Worm (Caenorhabditis elegans): ENCODE data around the gene C06A6.7.
A peak's percentile ranks its signal among the peaks of the same experiment; 100 is the strongest.

The C06A6.7 gene

ce11 chrIV:7868607-7869006, 30.3 kb upstream of the C06A6.7 start, which contains the start of gene flp-10:
TSS of gene flp-10 (plus strand) at chrIV:7868907.
- TF ChIP-seq tbx-11 (GFP tag; IDR thresholded peaks at IDR 0.05) (no peak), B0310.2 (tag; optimal IDR thresholded peaks at IDR 0.05) (no peak), ets-7 (tag; optimal IDR thresholded peaks at IDR 0.05) (no peak), tra-4 (tag; optimal IDR thresholded peaks at IDR 0.05) (no peak), ceh-13 (GFP tag; optimal IDR thresholded peaks at IDR 0.05) (no peak), aly-1 (tag; optimal IDR thresholded peaks at IDR 0.05) (no peak), tbx-37 (GFP tag; conservative IDR thresholded peaks at IDR 0.05) (no peak), ama-1 (optimal IDR thresholded peaks at IDR 0.05) (no peak), sea-1 (GFP tag; conservative IDR thresholded peaks at IDR 0.05) (no peak)

DNA sequence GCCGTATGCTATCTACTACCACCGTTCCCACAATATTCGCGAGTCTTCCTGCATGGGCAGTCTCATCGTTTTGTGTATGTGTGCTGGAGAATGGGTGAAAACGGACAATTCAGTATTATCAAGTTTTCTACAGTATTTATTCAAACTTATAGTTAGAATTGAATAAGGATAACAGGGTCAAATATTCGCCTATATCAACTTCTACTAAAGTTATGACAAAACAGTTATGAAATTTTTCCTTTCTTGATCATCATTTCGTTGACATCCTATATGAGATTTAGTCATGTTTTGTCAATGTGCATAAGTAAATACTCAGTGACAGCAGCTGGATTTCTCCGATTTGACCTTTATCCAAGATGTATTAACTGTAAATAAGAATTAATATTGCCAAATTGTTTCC, 13.0 kb upstream of the C06A6.7 start:
- TF ChIP-seq aly-1 (tag; optimal IDR thresholded peaks at IDR 0.05) (no peak), flt-1 (GFP tag; IDR thresholded peaks at IDR 0.05) (no peak), tbx-37 (GFP tag; conservative IDR thresholded peaks at IDR 0.05) (no peak), ceh-13 (GFP tag; optimal IDR thresholded peaks at IDR 0.05) (no peak), B0310.2 (tag; optimal IDR thresholded peaks at IDR 0.05) (no peak), F13C5.2 (tag; optimal IDR thresholded peaks at IDR 0.05) (no peak), scrt-1 (GFP tag; IDR thresholded peaks at IDR 0.05) (no peak), hmbx-1 (tag; optimal IDR thresholded peaks at IDR 0.05) (no peak), sea-1 (GFP tag; conservative IDR thresholded peaks at IDR 0.05) (no peak), tra-4 (tag; optimal IDR thresholded peaks at IDR 0.05) (no peak), pes-1 (GFP tag; IDR thresholded peaks at IDR 0.05) (no peak), hmg-4 (GFP tag; optimal IDR thresholded peaks at IDR 0.05) (no peak), tbx-11 (GFP tag; IDR thresholded peaks at IDR 0.05) (no peak), ama-1 (optimal IDR thresholded peaks at IDR 0.05) (no peak), ets-7 (tag; optimal IDR thresholded peaks at IDR 0.05) (no peak), ceh-36 (tag; optimal IDR thresholded peaks at IDR 0.05) (no peak), hnd-1 (tag; optimal IDR thresholded peaks at IDR 0.05) (no peak)

DNA sequence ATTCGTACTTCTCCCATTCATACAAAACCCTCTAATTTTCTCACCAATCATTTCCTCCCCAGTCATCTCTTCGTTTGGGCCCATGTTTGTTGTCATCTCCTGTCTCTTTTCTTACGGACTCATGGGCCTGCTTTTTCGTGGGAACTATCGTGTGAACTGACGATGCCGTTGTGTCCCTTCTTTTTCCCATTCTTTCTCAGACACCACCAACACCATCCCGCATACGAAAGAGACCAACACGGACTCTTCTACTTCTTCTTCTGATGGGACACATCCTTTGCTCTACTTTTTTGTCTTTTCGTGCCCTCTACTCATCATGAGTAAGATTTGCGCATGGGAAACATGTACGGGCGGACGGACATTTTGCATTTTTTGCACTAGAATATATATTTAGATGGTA, 12.0 kb upstream of the C06A6.7 start:
- TF ChIP-seq F13C5.2 (tag; optimal IDR thresholded peaks at IDR 0.05) = no peak
- no peak for TF ChIP-seq hmbx-1 (tag; optimal IDR thresholded peaks at IDR 0.05)
- TF ChIP-seq ceh-13 (GFP tag; optimal IDR thresholded peaks at IDR 0.05) = no peak
- TF ChIP-seq tbx-11 (GFP tag; IDR thresholded peaks at IDR 0.05) = no peak
- no peak for TF ChIP-seq ama-1 (optimal IDR thresholded peaks at IDR 0.05)
- no peak for TF ChIP-seq ets-7 (tag; optimal IDR thresholded peaks at IDR 0.05)
- TF ChIP-seq aly-1 (tag; optimal IDR thresholded peaks at IDR 0.05) = no peak
- no peak for TF ChIP-seq tra-4 (tag; optimal IDR thresholded peaks at IDR 0.05)
- TF ChIP-seq sea-1 (GFP tag; conservative IDR thresholded peaks at IDR 0.05) = no peak
- TF ChIP-seq scrt-1 (GFP tag; IDR thresholded peaks at IDR 0.05) = no peak
- no peak for TF ChIP-seq hnd-1 (tag; optimal IDR thresholded peaks at IDR 0.05)
- TF ChIP-seq ceh-36 (tag; optimal IDR thresholded peaks at IDR 0.05) = no peak
- TF ChIP-seq tbx-37 (GFP tag; conservative IDR thresholded peaks at IDR 0.05) = no peak
- TF ChIP-seq B0310.2 (tag; optimal IDR thresholded peaks at IDR 0.05) = no peak
- no peak for TF ChIP-seq flt-1 (GFP tag; IDR thresholded peaks at IDR 0.05)
- TF ChIP-seq pes-1 (GFP tag; IDR thresholded peaks at IDR 0.05) = no peak
- TF ChIP-seq hmg-4 (GFP tag; optimal IDR thresholded peaks at IDR 0.05) = no peak

ce11 chrIV:7849235-7849634, 10.9 kb upstream of the C06A6.7 start:
- TF ChIP-seq hmbx-1 (tag; optimal IDR thresholded peaks at IDR 0.05) = no peak
- peak; percentile 16 for TF ChIP-seq B0310.2 (tag; optimal IDR thresholded peaks at IDR 0.05)

ce11 chrIV:7846386-7846785, 8.1 kb upstream of the C06A6.7 start, which contains the start of gene C06A6.2:
TSS of gene C06A6.2 (plus strand) at chrIV:7846622.
- TF ChIP-seq F13C5.2 (tag; optimal IDR thresholded peaks at IDR 0.05) (no peak), ama-1 (optimal IDR thresholded peaks at IDR 0.05) (no peak), hnd-1 (tag; optimal IDR thresholded peaks at IDR 0.05) (no peak), aly-1 (tag; optimal IDR thresholded peaks at IDR 0.05) (no peak), flt-1 (GFP tag; IDR thresholded peaks at IDR 0.05) (no peak), hmg-4 (GFP tag; optimal IDR thresholded peaks at IDR 0.05) (no peak), tbx-11 (GFP tag; IDR thresholded peaks at IDR 0.05) (no peak), pes-1 (GFP tag; IDR thresholded peaks at IDR 0.05) (no peak), sea-1 (GFP tag; conservative IDR thresholded peaks at IDR 0.05) (no peak), B0310.2 (tag; optimal IDR thresholded peaks at IDR 0.05) (no peak), tra-4 (tag; optimal IDR thresholded peaks at IDR 0.05) (no peak), ceh-13 (GFP tag; optimal IDR thresholded peaks at IDR 0.05) (no peak), ets-7 (tag; optimal IDR thresholded peaks at IDR 0.05) (no peak), hmbx-1 (tag; optimal IDR thresholded peaks at IDR 0.05) (no peak)

DNA sequence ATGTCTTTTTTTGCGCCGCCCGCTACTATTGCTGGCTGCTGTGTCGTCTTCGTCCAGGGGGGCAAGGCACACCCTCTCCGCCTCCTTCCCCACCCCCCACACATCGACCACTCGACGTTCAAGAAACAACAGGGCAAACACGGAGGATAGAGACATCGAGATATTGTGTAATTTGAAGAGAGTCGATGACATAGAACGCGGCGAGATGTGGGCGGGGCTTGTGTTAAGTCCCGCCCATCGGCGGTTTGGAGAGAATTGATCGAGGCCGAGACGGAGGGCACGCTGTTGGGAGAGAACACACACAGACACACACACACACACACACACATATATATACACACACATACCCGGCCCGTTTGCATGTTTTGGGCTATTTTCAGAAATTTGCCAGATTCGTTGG, 7.3 kb upstream of the C06A6.7 start:
- no peak for TF ChIP-seq flt-1 (GFP tag; IDR thresholded peaks at IDR 0.05)
- TF ChIP-seq ceh-36 (tag; optimal IDR thresholded peaks at IDR 0.05) = peak; percentile 36
- 0 out of 2 replicates have a peak, but pooled peaks have one; percentile 15 for TF ChIP-seq tbx-11 (GFP tag; IDR thresholded peaks at IDR 0.05)
- no peak for TF ChIP-seq scrt-1 (GFP tag; IDR thresholded peaks at IDR 0.05)
- TF ChIP-seq tra-4 (tag; optimal IDR thresholded peaks at IDR 0.05) = no peak
- peak; percentile 17 for TF ChIP-seq ets-7 (tag; optimal IDR thresholded peaks at IDR 0.05)
- no peak for TF ChIP-seq hmbx-1 (tag; optimal IDR thresholded peaks at IDR 0.05)
- TF ChIP-seq hmg-4 (GFP tag; optimal IDR thresholded peaks at IDR 0.05) = peak; percentile 91
- TF ChIP-seq sea-1 (GFP tag; conservative IDR thresholded peaks at IDR 0.05) = 0 out of 2 replicates have a peak, but pooled peaks have one; percentile 48
- TF ChIP-seq ceh-13 (GFP tag; optimal IDR thresholded peaks at IDR 0.05) = no peak
- TF ChIP-seq ama-1 (optimal IDR thresholded peaks at IDR 0.05) = no peak
- TF ChIP-seq B0310.2 (tag; optimal IDR thresholded peaks at IDR 0.05) = no peak
- TF ChIP-seq aly-1 (tag; optimal IDR thresholded peaks at IDR 0.05) = peak; percentile 76
- TF ChIP-seq tbx-37 (GFP tag; conservative IDR thresholded peaks at IDR 0.05) = 0 out of 2 replicates have a peak, but pooled peaks have one; percentile 14
- TF ChIP-seq F13C5.2 (tag; optimal IDR thresholded peaks at IDR 0.05) = peak; percentile 78
- TF ChIP-seq pes-1 (GFP tag; IDR thresholded peaks at IDR 0.05) = no peak
- no peak for TF ChIP-seq hnd-1 (tag; optimal IDR thresholded peaks at IDR 0.05)

DNA sequence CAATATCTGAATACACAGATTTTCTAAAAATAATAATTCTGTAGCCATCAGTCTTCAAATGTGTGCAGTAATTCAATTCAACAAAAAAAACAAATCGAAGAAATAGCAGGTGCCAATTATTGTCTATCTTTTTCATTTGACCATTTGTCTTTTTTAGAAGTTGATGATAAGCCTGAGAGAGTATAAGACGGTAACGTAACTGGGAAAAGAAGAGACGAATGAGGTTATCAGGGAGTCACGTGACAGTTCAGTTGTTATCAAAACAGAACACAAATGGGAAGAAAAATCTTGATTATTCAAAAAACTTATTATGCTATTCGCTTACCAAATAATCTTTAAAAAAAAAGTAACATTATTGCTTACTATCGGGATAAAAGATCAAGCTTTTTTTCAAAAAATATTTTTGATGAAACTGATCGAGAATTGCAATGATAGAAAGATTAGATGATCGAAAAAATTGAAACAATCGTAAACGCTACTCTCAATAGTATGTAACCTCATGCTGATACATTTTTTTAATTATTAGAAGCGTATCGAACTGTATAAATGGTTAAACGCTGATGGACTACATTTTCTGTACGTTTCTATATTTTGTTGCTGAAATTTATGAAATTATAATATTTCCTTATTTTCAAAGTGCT, 6.1 kb upstream of the C06A6.7 start:
- TF ChIP-seq ceh-36 (tag; optimal IDR thresholded peaks at IDR 0.05) (no peak), ama-1 (optimal IDR thresholded peaks at IDR 0.05) (no peak), pes-1 (GFP tag; IDR thresholded peaks at IDR 0.05) (no peak), tbx-11 (GFP tag; IDR thresholded peaks at IDR 0.05) (no peak), flt-1 (GFP tag; IDR thresholded peaks at IDR 0.05) (no peak), tbx-37 (GFP tag; conservative IDR thresholded peaks at IDR 0.05) (no peak), aly-1 (tag; optimal IDR thresholded peaks at IDR 0.05) (no peak), hnd-1 (tag; optimal IDR thresholded peaks at IDR 0.05) (no peak), scrt-1 (GFP tag; IDR thresholded peaks at IDR 0.05) (no peak), B0310.2 (tag; optimal IDR thresholded peaks at IDR 0.05) (no peak), hmg-4 (GFP tag; optimal IDR thresholded peaks at IDR 0.05) (no peak), ets-7 (tag; optimal IDR thresholded peaks at IDR 0.05) (no peak), F13C5.2 (tag; optimal IDR thresholded peaks at IDR 0.05) (no peak), sea-1 (GFP tag; conservative IDR thresholded peaks at IDR 0.05) (no peak), ceh-13 (GFP tag; optimal IDR thresholded peaks at IDR 0.05) (no peak), tra-4 (tag; optimal IDR thresholded peaks at IDR 0.05) (no peak), hmbx-1 (tag; optimal IDR thresholded peaks at IDR 0.05) (no peak)

Measured in whole organism, early embryonic.